Fruit fly (Drosophila melanogaster): Measurements from ENCODE around the gene CG43208.

dm6 chr3R:13271758-13272157, 31.5 kb upstream of the CG43208 start, which contains the start of gene TBC1D5:
- TF ChIP-seq Snoo (tag; optimal IDR thresholded peaks at IDR 0.05), result no peak
- TF ChIP-seq CG14655 (GFP tag; optimal IDR thresholded peaks at IDR 0.05), result no peak
- TF ChIP-seq Pif1B (GFP tag; optimal IDR thresholded peaks at IDR 0.05), result no peak
- no peak for TF ChIP-seq fd96Ca (GFP tag; IDR thresholded peaks at IDR 0.05)
- TF ChIP-seq rn (GFP tag; IDR thresholded peaks at IDR 0.05), result no peak
- no peak for TF ChIP-seq CG12605 (GFP tag; IDR thresholded peaks at IDR 0.05)
- TF ChIP-seq CG34367 (tag; optimal IDR thresholded peaks at IDR 0.05), result no peak
- TF ChIP-seq CG13204 (GFP tag; optimal IDR thresholded peaks at IDR 0.05), result no peak
- no peak for TF ChIP-seq CG15710 (tag; optimal IDR thresholded peaks at IDR 0.05)
- TF ChIP-seq Pif1A (GFP tag; optimal IDR thresholded peaks at IDR 0.05), result no peak
- TF ChIP-seq CG32121 (GFP tag; IDR thresholded peaks at IDR 0.05), result no peak
- TF ChIP-seq D1 (tag; optimal IDR thresholded peaks at IDR 0.05), result no peak
- TF ChIP-seq EcR (GFP tag; optimal IDR thresholded peaks at IDR 0.05), result no peak
- no peak for TF ChIP-seq CG8159 (tag; optimal IDR thresholded peaks at IDR 0.05)

Measured in whole organism, pupa.